Fruit fly (Drosophila melanogaster) whole organism, embryonic: Measurements from ENCODE around the gene CG12182.

Experiments
- ATbp ChIP-seq: fragments of 200-800 bp; sonication (Bioruptor generic); optimal IDR thresholded peaks from 2 replicates; lab custom pipeline; 2017; ENCODE audit warnings: missing biosample characterization, mild to moderate bottlenecking, missing genetic modification characterization, missing genetic modification reagents
- Ada2b ChIP-seq: fragments of 200-800 bp; sonication (Bioruptor generic); IDR thresholded peaks from 2 replicates; pipeline ENCODE4 v1.3.6; 2022; ENCODE audit warnings: missing biosample characterization, missing genetic modification characterization
- Atf3 ChIP-seq: fragments of 200-800 bp; sonication (Bioruptor generic); optimal IDR thresholded peaks from 3 replicates; lab custom pipeline; 2016; ENCODE audit warnings: missing biosample characterization, missing genetic modification characterization
- CG10462 ChIP-seq: fragments of 200-800 bp; sonication (Bioruptor generic); optimal IDR thresholded peaks from 2 replicates; lab custom pipeline; 2016; ENCODE audit warnings: missing biosample characterization, missing genetic modification characterization
- CG10565 ChIP-seq: fragments of 200-800 bp; sonication (Bioruptor generic); optimal IDR thresholded peaks from 3 replicates; lab custom pipeline; 2016; ENCODE audit warnings: missing biosample characterization, mild to moderate bottlenecking, missing genetic modification characterization
- CG11093 ChIP-seq: fragments of 200-800 bp; sonication (Bioruptor generic); IDR thresholded peaks from 3 replicates; pipeline ENCODE4 v1.3.6; 2022; ENCODE audit warnings: missing biosample characterization, missing genetic modification characterization
- CG11723 ChIP-seq: fragments of 200-800 bp; sonication (Bioruptor generic); optimal IDR thresholded peaks from 2 replicates; lab custom pipeline; 2017; ENCODE audit warnings: missing biosample characterization, mild to moderate bottlenecking, missing genetic modification characterization
- CG12104 ChIP-seq: fragments of 200-800 bp; sonication (Bioruptor generic); optimal IDR thresholded peaks from 3 replicates; lab custom pipeline; 2016; ENCODE audit warnings: missing biosample characterization, missing genetic modification characterization
- CG16815 ChIP-seq: fragments of 200-800 bp; sonication (Bioruptor generic); optimal IDR thresholded peaks from 3 replicates; lab custom pipeline; 2017; ENCODE audit warnings: missing biosample characterization, mild to moderate bottlenecking, missing genetic modification characterization
- CG18619 ChIP-seq: fragments of 200-800 bp; sonication (Bioruptor generic); optimal IDR thresholded peaks from 3 replicates; lab custom pipeline; 2017; ENCODE audit warnings: missing biosample characterization, mild to moderate bottlenecking, missing genetic modification characterization
- CG3065 ChIP-seq: fragments of 200-800 bp; sonication (Bioruptor generic); optimal IDR thresholded peaks from 2 replicates; lab custom pipeline; 2016; ENCODE audit warnings: missing biosample characterization, missing genetic modification characterization
- CG31388 ChIP-seq: fragments of 200-800 bp; sonication (Bioruptor generic); optimal IDR thresholded peaks from 2 replicates; lab custom pipeline; 2016; ENCODE audit warnings: missing biosample characterization, missing genetic modification characterization
- CG34376 ChIP-seq: fragments of 200-800 bp; sonication (Bioruptor generic); optimal IDR thresholded peaks from 2 replicates; lab custom pipeline; 2018; ENCODE audit warnings: missing biosample characterization, mild to moderate bottlenecking, missing genetic modification characterization
- CG42726 ChIP-seq: fragments of 200-800 bp; sonication (Bioruptor generic); IDR thresholded peaks from 2 replicates; pipeline ENCODE4 v1.3.6; 2022; ENCODE audit warnings: missing biosample characterization, missing genetic modification characterization; ENCODE audit not compliant: partially characterized antibody
- CG6791 ChIP-seq: fragments of 200-800 bp; sonication (Bioruptor generic); IDR thresholded peaks from 3 replicates; pipeline ENCODE4 v1.3.6; 2022; ENCODE audit warnings: missing biosample characterization, missing genetic modification characterization; ENCODE audit not compliant: partially characterized antibody
- CG6854 ChIP-seq: fragments of 200-800 bp; sonication (Bioruptor generic); optimal IDR thresholded peaks from 3 replicates; lab custom pipeline; 2017; ENCODE audit warnings: missing biosample characterization, mild to moderate bottlenecking, missing genetic modification characterization
- CG8388 ChIP-seq: fragments of 200-800 bp; sonication (Bioruptor generic); optimal IDR thresholded peaks from 2 replicates; lab custom pipeline; 2019; ENCODE audit warnings: missing biosample characterization, mild to moderate bottlenecking, missing genetic modification characterization, moderate library complexity
- CG9609 ChIP-seq: fragments of 200-800 bp; sonication (Bioruptor generic); optimal IDR thresholded peaks from 3 replicates; lab custom pipeline; 2016; ENCODE audit warnings: missing biosample characterization, missing genetic modification characterization
- CkIIα-i1 ChIP-seq: fragments of 200-800 bp; sonication (Bioruptor generic); IDR thresholded peaks from 2 replicates; pipeline ENCODE4 v1.3.6; 2022; ENCODE audit warnings: missing biosample characterization, missing genetic modification characterization
- Dll ChIP-seq: fragments of 200-800 bp; sonication (Bioruptor generic); IDR thresholded peaks from 4 replicates; pipeline ENCODE4 v1.3.6; 2022; ENCODE audit warnings: missing biosample characterization, missing genetic modification characterization; ENCODE audit not compliant: partially characterized antibody
- E2f1 ChIP-seq: fragments of 200-800 bp; sonication (Bioruptor generic); IDR thresholded peaks from 2 replicates; pipeline ENCODE4 v1.3.6; 2022; ENCODE audit warnings: missing biosample characterization, missing genetic modification characterization
- HmgD ChIP-seq: fragments of 200-800 bp; sonication (Bioruptor generic); optimal IDR thresholded peaks from 3 replicates; lab custom pipeline; 2016; ENCODE audit warnings: missing biosample characterization, missing genetic modification characterization
- Hr51 ChIP-seq, 2 experiments: fragments of 200-800 bp; sonication (Bioruptor generic); optimal IDR thresholded peaks; 2 replicates in 1 of 2; 3 replicates in 1 of 2; lab custom pipeline; 2016 to 2018; ENCODE audit warnings: missing biosample characterization in 2 of 2, missing genetic modification characterization in 2 of 2, mild to moderate bottlenecking in 1 of 2, moderate library complexity in 1 of 2
- NC2α ChIP-seq: fragments of 200-800 bp; sonication (Bioruptor generic); optimal IDR thresholded peaks from 2 replicates; lab custom pipeline; 2016; ENCODE audit warnings: missing biosample characterization, missing genetic modification characterization
- NC2β ChIP-seq: fragments of 200-800 bp; sonication (Bioruptor generic); optimal IDR thresholded peaks from 2 replicates; lab custom pipeline; 2016; ENCODE audit warnings: missing biosample characterization, missing genetic modification characterization
- Poxn ChIP-seq: fragments of 200-800 bp; sonication (Bioruptor generic); IDR thresholded peaks from 2 replicates; pipeline ENCODE4 v1.3.6; 2022; ENCODE audit warnings: missing biosample characterization, missing genetic modification characterization
- Sin3A ChIP-seq: fragments of >200 bp; optimal IDR thresholded peaks from 2 replicates; lab custom pipeline; 2018
- Sox102F ChIP-seq: fragments of 200-800 bp; sonication (Bioruptor generic); optimal IDR thresholded peaks from 2 replicates; lab custom pipeline; 2018; ENCODE audit warnings: missing biosample characterization, mild to moderate bottlenecking, missing genetic modification characterization, moderate library complexity
- Ssrp ChIP-seq: fragments of 200-800 bp; sonication (Bioruptor generic); optimal IDR thresholded peaks from 2 replicates; lab custom pipeline; 2018; ENCODE audit warnings: missing biosample characterization, mild to moderate bottlenecking, missing genetic modification characterization, moderate library complexity
- Usf ChIP-seq: fragments of 200-800 bp; sonication (Bioruptor generic); optimal IDR thresholded peaks from 2 replicates; lab custom pipeline; 2017; ENCODE audit warnings: missing genotype, missing biosample characterization, missing genetic modification characterization
- ara ChIP-seq: fragments of 200-800 bp; sonication (Bioruptor generic); IDR thresholded peaks from 2 replicates; pipeline ENCODE4 v1.3.6; 2022; ENCODE audit warnings: missing biosample characterization, missing genetic modification characterization
- az2 ChIP-seq: fragments of 200-800 bp; sonication (Bioruptor generic); optimal IDR thresholded peaks from 3 replicates; lab custom pipeline; 2016; ENCODE audit warnings: missing biosample characterization, missing genetic modification characterization
- cas ChIP-seq: fragments of 200-800 bp; sonication (Bioruptor generic); IDR thresholded peaks from 2 replicates; pipeline ENCODE4 v1.3.6; 2022; ENCODE audit warnings: missing biosample characterization, missing genetic modification characterization
- dm ChIP-seq: fragments of 200-800 bp; sonication (Bioruptor generic); optimal IDR thresholded peaks from 3 replicates; lab custom pipeline; 2016; ENCODE audit warnings: missing biosample characterization, missing genetic modification characterization
- esg ChIP-seq: fragments of 200-800 bp; sonication (Bioruptor generic); conservative IDR thresholded peaks from 2 replicates; pipeline ENCODE4 v1.3.6; 2022; ENCODE audit warnings: missing biosample characterization, missing genetic modification characterization
- eve ChIP-seq, 2 experiments: fragments of >200 bp; optimal IDR thresholded peaks; 2 replicates each; lab custom pipeline; 2017; ENCODE audit warnings: missing biosample characterization in 2 of 2, missing genetic modification characterization in 2 of 2
- fd3F ChIP-seq: fragments of 200-800 bp; sonication (Bioruptor generic); optimal IDR thresholded peaks from 2 replicates; lab custom pipeline; 2018; ENCODE audit warnings: missing biosample characterization, mild to moderate bottlenecking, missing genetic modification characterization, moderate library complexity
- fd64A ChIP-seq: fragments of 200-800 bp; sonication (Bioruptor generic); optimal IDR thresholded peaks from 3 replicates; lab custom pipeline; 2018; ENCODE audit warnings: missing biosample characterization, mild to moderate bottlenecking, missing genetic modification characterization
- fd96Cb ChIP-seq: fragments of 200-800 bp; sonication (Bioruptor generic); optimal IDR thresholded peaks from 2 replicates; lab custom pipeline; 2018; ENCODE audit warnings: missing biosample characterization, mild to moderate bottlenecking, missing genetic modification characterization, moderate library complexity
- fu2 ChIP-seq: fragments of 200-800 bp; sonication (Bioruptor generic); optimal IDR thresholded peaks from 2 replicates; lab custom pipeline; 2016; ENCODE audit warnings: missing biosample characterization, missing genetic modification characterization
- onecut ChIP-seq: fragments of 200-800 bp; sonication (Bioruptor generic); IDR thresholded peaks from 2 replicates; pipeline ENCODE4 v1.3.6; 2022; ENCODE audit warnings: missing biosample characterization, missing genetic modification characterization
- pzg ChIP-seq: fragments of 200-800 bp; sonication (Bioruptor generic); optimal IDR thresholded peaks from 3 replicates; lab custom pipeline; 2018; ENCODE audit warnings: missing biosample characterization, mild to moderate bottlenecking, missing genetic modification characterization, moderate library complexity
- salm ChIP-seq: fragments of 200-800 bp; sonication (Bioruptor generic); optimal IDR thresholded peaks from 2 replicates; lab custom pipeline; 2018; ENCODE audit warnings: missing biosample characterization, mild to moderate bottlenecking, missing genetic modification characterization
- so ChIP-seq: fragments of 200-800 bp; sonication (Bioruptor generic); IDR thresholded peaks from 3 replicates; pipeline ENCODE4 v1.3.6; 2022; ENCODE audit warnings: missing biosample characterization, missing genetic modification characterization
- sug ChIP-seq: fragments of 200-800 bp; optimal IDR thresholded peaks from 2 replicates; lab custom pipeline; 2019; ENCODE audit warnings: missing biosample characterization, mild to moderate bottlenecking, missing genetic modification characterization, moderate library complexity
- tap ChIP-seq: fragments of 200-800 bp; optimal IDR thresholded peaks from 3 replicates; lab custom pipeline; 2019; ENCODE audit warnings: missing biosample characterization, mild to moderate bottlenecking, missing genetic modification characterization, moderate library complexity
- tna ChIP-seq: fragments of 200-800 bp; sonication (Bioruptor generic); IDR thresholded peaks from 2 replicates; pipeline ENCODE4 v1.3.6; 2022; ENCODE audit warnings: missing biosample characterization, missing genetic modification characterization; ENCODE audit not compliant: partially characterized antibody
- wor ChIP-seq: fragments of 200-800 bp; sonication (Bioruptor generic); IDR thresholded peaks from 2 replicates; pipeline ENCODE4 v1.3.6; 2022; ENCODE audit warnings: missing biosample characterization, missing genetic modification characterization
- yki ChIP-seq: fragments of >200 bp; optimal IDR thresholded peaks from 3 replicates; lab custom pipeline; 2018

Gene CG12182

dm6 chr3L:2634929-2635799 is 35.8 kb upstream of the CG12182 start (continued):
- peak; percentile 88 for TF ChIP-seq CG11723
- peak; percentile 59 for TF ChIP-seq Atf3
- TF ChIP-seq sug (tag; lab: Kevin White, UChicago): peak; percentile 78
- TF ChIP-seq dm (GFP tag; lab: Kevin White, UChicago): peak; percentile 93
- TF ChIP-seq CG31388: no peak
- TF ChIP-seq salm (tag; lab: Kevin White, UChicago): peak; percentile 70
- peak; percentile 34 for TF ChIP-seq Usf
- no peak for TF ChIP-seq CG10565
- peak; percentile 85 for TF ChIP-seq CG6854 (GFP tag; lab: Kevin White, UChicago)
- peak; percentile 68 for TF ChIP-seq az2 (GFP tag; lab: Kevin White, UChicago)
- peak; percentile 72 to 79 for TF ChIP-seq Hr51 (GFP tag; optimal IDR thresholded peaks at IDR 0.05; lab: Kevin White, UChicago)
- peak; percentile 58 for TF ChIP-seq CG3065
- peak; percentile 70 for TF ChIP-seq fu2 (GFP tag; lab: Kevin White, UChicago)
- TF ChIP-seq onecut (GFP tag; lab: Robert Waterston, UW): peak; percentile 85
- TF ChIP-seq ara (GFP tag; lab: Robert Waterston, UW): peak; percentile 75
- peak; percentile 72; the same call in 2 of the 4 replicates for TF ChIP-seq Dll (GFP tag; lab: Robert Waterston, UW)
- no peak for TF ChIP-seq CkIIα-i1 (GFP tag; lab: Robert Waterston, UW)
- no peak for TF ChIP-seq CG16815 (GFP tag; lab: Kevin White, UChicago)
- peak; percentile 59 for TF ChIP-seq CG10462 (GFP tag; lab: Kevin White, UChicago)
- peak; percentile 66 for TF ChIP-seq tap (tag; lab: Kevin White, UChicago)
- TF ChIP-seq E2f1: peak; percentile 77
- TF ChIP-seq so (GFP tag; lab: Robert Waterston, UW): peak; percentile 86; the same call in 2 of the 3 replicates
- TF ChIP-seq CG34376: peak; percentile 96
- no peak for TF ChIP-seq yki (lab: Kevin White, UChicago)
- peak; percentile 50; the same call in 1 of the 2 replicates for TF ChIP-seq CG42726
- TF ChIP-seq eve (GFP tag; optimal IDR thresholded peaks at IDR 0.05; lab: Kevin White, UChicago): no peak
- TF ChIP-seq HmgD (GFP tag; lab: Kevin White, UChicago): peak; percentile 54
- peak; percentile 34; the same call in 1 of the 3 replicates for TF ChIP-seq CG11093 (GFP tag; lab: Robert Waterston, UW)
- peak; percentile 77 for TF ChIP-seq Sin3A
- TF ChIP-seq Ssrp: peak; percentile 15
- TF ChIP-seq NC2α (GFP tag; lab: Kevin White, UChicago): peak; percentile 73
- peak; percentile 73 for TF ChIP-seq fd3F (GFP tag; lab: Kevin White, UChicago)
- peak; percentile 20 for TF ChIP-seq fd96Cb
- TF ChIP-seq CG8388: peak; percentile 75
- peak; percentile 91 for TF ChIP-seq CG12104
- TF ChIP-seq tna: peak; percentile 63
- 0 out of 2 replicates have a peak, but pooled peaks have one; percentile 31 for TF ChIP-seq Poxn (GFP tag; lab: Robert Waterston, UW)
- peak; percentile 11 for TF ChIP-seq Sox102F
- TF ChIP-seq Ada2b (GFP tag; lab: Robert Waterston, UW): peak; percentile 53
- TF ChIP-seq NC2β (GFP tag; lab: Kevin White, UChicago): peak; percentile 88
- TF ChIP-seq ATbp (GFP tag; lab: Kevin White, UChicago): peak; percentile 76
- TF ChIP-seq cas (GFP tag; lab: Robert Waterston, UW): peak; percentile 74; the same call in 1 of the 2 replicates
- peak; percentile 86 for TF ChIP-seq CG18619 (GFP tag; lab: Kevin White, UChicago)
- TF ChIP-seq CG6791 (GFP tag; lab: Robert Waterston, UW): peak; percentile 85
- TF ChIP-seq wor (GFP tag; lab: Robert Waterston, UW): 0 out of 2 replicates have a peak, but pooled peaks have one; percentile 18
- peak; percentile 89 for TF ChIP-seq fd64A (GFP tag; lab: Kevin White, UChicago)
- TF ChIP-seq pzg (GFP tag; lab: Kevin White, UChicago): peak; percentile 72
- no peak for TF ChIP-seq esg (GFP tag; lab: Robert Waterston, UW)
- TF ChIP-seq CG9609 (GFP tag; lab: Kevin White, UChicago): peak; percentile 68
